Fruit fly (Drosophila melanogaster): ENCODE data around the gene Aduk.

DNA sequence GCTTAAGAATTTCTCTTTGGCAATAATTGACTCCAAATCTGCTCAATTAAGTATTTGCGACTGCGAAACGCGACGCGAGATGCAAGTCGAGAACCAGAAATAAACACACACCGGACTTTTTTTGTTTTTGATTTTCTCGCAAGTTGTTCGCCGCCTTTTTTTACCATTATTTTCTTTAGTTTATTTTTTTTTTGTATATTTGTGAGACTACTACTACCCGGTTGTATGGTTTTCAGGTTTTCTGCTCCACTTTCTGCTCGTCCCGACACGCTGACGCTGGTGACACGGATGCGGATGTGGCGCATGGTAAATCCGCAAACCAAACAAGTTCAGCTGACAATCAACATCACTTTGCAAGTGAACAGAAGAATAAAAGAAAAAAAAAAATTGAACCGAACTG lies 46.5 kb upstream of the Aduk start:
- no peak for TF ChIP-seq Sp1 (GFP tag; optimal IDR thresholded peaks at IDR 0.05)
- TF ChIP-seq OdsH (GFP tag; optimal IDR thresholded peaks at IDR 0.05) = no peak
- no peak for TF ChIP-seq CrebA (GFP tag; optimal IDR thresholded peaks at IDR 0.05; ENCODE audit: borderline replicate concordance)
- no peak for TF ChIP-seq pan (optimal IDR thresholded peaks at IDR 0.05)
- no peak for TF ChIP-seq Hr78 (GFP tag; optimal IDR thresholded peaks at IDR 0.05)
- TF ChIP-seq Abd-B (GFP tag; optimal IDR thresholded peaks at IDR 0.05) = no peak
- TF ChIP-seq HLH106 (tag; optimal IDR thresholded peaks at IDR 0.05) = no peak
- TF ChIP-seq Rel (GFP tag; optimal IDR thresholded peaks at IDR 0.05) = no peak
- no peak for TF ChIP-seq Rel (tag; optimal IDR thresholded peaks at IDR 0.05)
- TF ChIP-seq Myc (optimal IDR thresholded peaks at IDR 0.05) = no peak
- TF ChIP-seq psq (GFP tag; optimal IDR thresholded peaks at IDR 0.05) = no peak
- no peak for TF ChIP-seq CG32264 (GFP tag; optimal IDR thresholded peaks at IDR 0.05)
- no peak for TF ChIP-seq CG9705 (GFP tag; optimal IDR thresholded peaks at IDR 0.05)
- TF ChIP-seq foxo (GFP tag; optimal IDR thresholded peaks at IDR 0.05) = no peak
- TF ChIP-seq ey (GFP tag; optimal IDR thresholded peaks at IDR 0.05) = no peak

Measured in whole organism, wandering third instar larva.